Worm (Caenorhabditis elegans): ENCODE data around the gene K08F4.12.
A peak's percentile ranks its signal among the peaks of the same experiment; 100 is the strongest.

The K08F4.12 gene

DNA sequence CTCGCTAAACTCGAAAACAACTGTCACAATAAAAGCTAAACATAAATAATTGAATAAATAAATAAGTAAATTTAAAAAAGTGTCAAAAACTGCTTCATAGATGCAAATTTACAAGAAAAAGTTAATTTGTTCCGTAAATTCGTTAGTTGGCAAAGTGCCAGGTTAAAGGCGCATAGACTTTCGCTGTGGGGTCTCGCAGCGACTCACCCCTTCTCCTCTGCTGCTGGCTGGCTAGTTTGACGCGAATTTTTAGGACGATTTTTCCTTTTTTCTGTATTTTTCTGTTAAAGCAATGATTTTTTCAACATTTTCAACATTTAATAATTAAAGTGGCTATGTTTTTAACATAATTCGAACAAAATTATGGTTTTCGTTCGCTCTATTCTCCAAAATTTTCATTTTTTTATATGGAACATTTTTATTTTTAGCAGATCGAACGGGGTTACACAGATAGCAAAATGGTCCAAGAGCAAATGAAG, 38.4 kb downstream of the K08F4.12 start, which contains the start of gene rack-1 (continued):
- TF ChIP-seq nhr-12 (tag; optimal IDR thresholded peaks at IDR 0.05) (no peak), lin-39 (tag; optimal IDR thresholded peaks at IDR 0.05) (no peak), hlh-17 (GFP tag; optimal IDR thresholded peaks at IDR 0.05; ENCODE audit: borderline replicate concordance) (no peak), ceh-88 (GFP tag; IDR thresholded peaks at IDR 0.05) (no peak), efl-1 (optimal IDR thresholded peaks at IDR 0.05) (peak; percentile 68 to 72), efl-1 (GFP tag; optimal IDR thresholded peaks at IDR 0.05 in 1 of 2) (peak; percentile 65 to 93), zip-4 (GFP tag; optimal IDR thresholded peaks at IDR 0.05) (no peak), unc-62 (GFP tag; optimal IDR thresholded peaks at IDR 0.05) (no peak), lin-15B (tag; optimal IDR thresholded peaks at IDR 0.05) (peak; percentile 31), fkh-4 (tag; optimal IDR thresholded peaks at IDR 0.05; ENCODE audit: borderline replicate concordance) (no peak), sox-4 (tag; optimal IDR thresholded peaks at IDR 0.05) (no peak), mep-1 (tag; optimal IDR thresholded peaks at IDR 0.05) (peak; percentile 64), aha-1 (tag; optimal IDR thresholded peaks at IDR 0.05) (no peak), grh-1 (GFP tag; IDR thresholded peaks at IDR 0.05) (no peak), nhr-84 (tag; optimal IDR thresholded peaks at IDR 0.05) (no peak), dpl-1 (GFP tag; optimal IDR thresholded peaks at IDR 0.05) (peak; percentile 48 to 71 (median 52)), lsy-2 (tag; optimal IDR thresholded peaks at IDR 0.05) (peak; percentile 67 to 84), swsn-7 (tag; optimal IDR thresholded peaks at IDR 0.05) (peak; percentile 50), nhr-77 (tag; optimal IDR thresholded peaks at IDR 0.05) (peak; percentile 21), lin-14 (GFP tag; optimal IDR thresholded peaks at IDR 0.05) (peak; percentile 71), ztf-11 (tag; optimal IDR thresholded peaks at IDR 0.05) (no peak), nhr-28 (tag; optimal IDR thresholded peaks at IDR 0.05) (no peak), rnt-1 (tag; optimal IDR thresholded peaks at IDR 0.05) (peak; percentile 46), unc-98 (GFP tag; IDR thresholded peaks at IDR 0.05) (no peak), zag-1 (tag; optimal IDR thresholded peaks at IDR 0.05) (no peak), sup-37 (GFP tag; optimal IDR thresholded peaks at IDR 0.05) (no peak), alr-1 (tag; optimal IDR thresholded peaks at IDR 0.05; ENCODE audit: borderline replicate concordance) (no peak), elt-3 (tag; optimal IDR thresholded peaks at IDR 0.05) (peak in 1 of 6 experiments; percentile 51), xbp-1 (tag; optimal IDR thresholded peaks at IDR 0.05) (peak; percentile 59), Y116A8C.19 (tag; optimal IDR thresholded peaks at IDR 0.05; ENCODE audit: borderline replicate concordance) (no peak), nhr-47 (tag; optimal IDR thresholded peaks at IDR 0.05) (peak; percentile 59), tbx-2 (tag; optimal IDR thresholded peaks at IDR 0.05) (peak; percentile 47), tlp-1 (tag; optimal IDR thresholded peaks at IDR 0.05) (no peak), nhr-76 (tag; optimal IDR thresholded peaks at IDR 0.05) (no peak), C04F5.9 (tag; optimal IDR thresholded peaks at IDR 0.05) (no peak), nhr-11 (tag; optimal IDR thresholded peaks at IDR 0.05) (no peak), nhr-90 (tag; optimal IDR thresholded peaks at IDR 0.05; ENCODE audit: poor library complexity) (peak; percentile 31), ces-1 (GFP tag; optimal IDR thresholded peaks at IDR 0.05) (no peak), skn-1 (tag; optimal IDR thresholded peaks at IDR 0.05) (peak; percentile 26), isw-1 (GFP tag; IDR thresholded peaks at IDR 0.05) (peak; percentile 7; the same call in 1 of the 2 replicates), nhr-19 (GFP tag; conservative IDR thresholded peaks at IDR 0.05) (peak; percentile 29; the same call in 1 of the 2 replicates), egl-13 (tag; optimal IDR thresholded peaks at IDR 0.05) (no peak), nhr-85 (tag) (peak; percentile 76), dsc-1 (tag; optimal IDR thresholded peaks at IDR 0.05) (peak; percentile 35)

DNA sequence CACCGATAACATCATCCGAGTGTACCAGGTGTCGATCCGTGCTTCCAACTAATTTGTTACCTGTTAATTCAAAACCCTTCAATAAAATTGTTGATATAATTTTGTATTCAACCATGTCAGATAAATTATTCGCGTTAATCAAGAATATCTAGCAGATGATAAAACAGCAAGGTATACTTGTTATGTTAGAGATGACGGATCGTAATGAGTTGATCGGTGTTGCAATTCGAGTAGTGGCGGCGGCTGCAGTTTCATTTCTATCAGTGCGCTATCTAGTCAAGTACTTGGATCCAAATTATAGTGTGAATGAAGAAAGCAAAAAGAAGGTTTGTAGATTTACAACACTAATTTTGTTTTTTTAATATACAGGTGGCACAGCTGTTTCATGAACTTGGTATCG, 39.9 kb downstream of the K08F4.12 start, which contains the start of gene mspn-1:
Gene mspn-1, plus strand, starts transcription at position 190 of the 400 bp plus-strand sequence.
- no peak for TF ChIP-seq unc-130 (tag; optimal IDR thresholded peaks at IDR 0.05)
- TF ChIP-seq aly-2 (tag; optimal IDR thresholded peaks at IDR 0.05), result peak; percentile 27
- no peak for TF ChIP-seq nhr-84 (tag; optimal IDR thresholded peaks at IDR 0.05)
- no peak for TF ChIP-seq mef-2 (tag; optimal IDR thresholded peaks at IDR 0.05)
- TF ChIP-seq jun-1 (tag; optimal IDR thresholded peaks at IDR 0.05), result no peak
- peak in 1 of 2 experiments; percentile 25 for TF ChIP-seq lsy-2 (tag; optimal IDR thresholded peaks at IDR 0.05)
- TF ChIP-seq ces-1 (GFP tag; optimal IDR thresholded peaks at IDR 0.05), result no peak
- no peak for TF ChIP-seq nhr-28 (tag; optimal IDR thresholded peaks at IDR 0.05)
